Worm (Caenorhabditis elegans) whole organism, mixed stage, embryonic: ENCODE data around the gene ZK54.3.

ENCODE experiments used
- ces-1 ChIP-seq: fragments of 150-350 bp; optimal IDR thresholded peaks from 2 replicates; lab custom pipeline; 2014; ENCODE audit warnings: missing biosample characterization, missing genetic modification reagents, missing genetic modification characterization
- cnd-1 ChIP-seq: fragments of 200-800 bp; sonication (Bioruptor generic); optimal IDR thresholded peaks from 2 replicates; lab custom pipeline; 2018; ENCODE audit warnings: mild to moderate bottlenecking, missing genetic modification characterization, missing compliant biosample characterization
- lin-13 ChIP-seq: fragments of 150-350 bp; optimal IDR thresholded peaks from 2 replicates; lab custom pipeline; 2014; ENCODE audit warnings: missing biosample characterization, missing genetic modification characterization
- nhr-76 ChIP-seq: sonication (generic microtip); optimal IDR thresholded peaks from 2 replicates; lab custom pipeline; 2017; ENCODE audit warnings: missing biosample characterization, missing genetic modification characterization
- pha-4 ChIP-seq: fragments of 150-350 bp; optimal IDR thresholded peaks from 2 replicates; lab custom pipeline; 2018; ENCODE audit warnings: missing biosample characterization, missing genetic modification reagents, missing genetic modification characterization
- tbx-8 ChIP-seq: fragments of 200-800 bp; sonication (Bioruptor generic); optimal IDR thresholded peaks from 2 replicates; lab custom pipeline; 2018; ENCODE audit warnings: mild to moderate bottlenecking, missing genetic modification characterization, moderate library complexity, missing compliant biosample characterization
- unc-120 ChIP-seq: sonication (generic microtip); optimal IDR thresholded peaks from 2 replicates; lab custom pipeline; 2017; ENCODE audit warnings: missing genetic modification characterization, missing compliant biosample characterization; ENCODE audit not compliant: poor library complexity, severe bottlenecking

DNA sequence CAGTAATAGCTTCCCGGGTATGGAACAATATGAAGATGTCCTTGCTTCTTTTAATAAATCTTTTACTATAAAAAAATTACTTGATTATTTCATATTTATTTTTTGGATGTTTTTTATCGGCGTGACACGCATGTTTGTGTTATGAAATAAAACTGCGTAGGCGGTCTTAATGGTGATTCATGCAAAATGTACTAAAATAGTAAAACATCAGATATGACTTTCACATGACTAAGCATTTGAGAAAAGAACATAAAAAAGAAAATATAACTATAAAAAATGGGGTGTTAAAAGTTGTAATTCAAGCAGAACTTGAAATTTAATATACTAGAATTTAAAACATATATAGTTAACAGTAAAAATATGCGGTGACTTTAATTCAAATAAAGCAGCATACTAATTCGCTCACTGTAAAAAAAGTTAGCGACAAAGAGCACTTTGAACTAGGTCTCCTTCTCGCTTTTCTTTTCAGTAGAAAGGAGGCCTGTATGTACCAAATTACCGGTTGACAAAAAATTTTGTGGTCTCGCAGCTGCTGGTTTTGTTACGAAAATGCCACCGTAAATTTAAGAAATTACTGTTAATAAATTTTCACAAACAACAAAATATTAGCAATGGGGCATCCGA, 15.2 kb upstream of the ZK54.3 start:
- no peak for TF ChIP-seq ces-1 (GFP tag; lab: Kevin White, UChicago)
- no peak for TF ChIP-seq pha-4 (tag; lab: Kevin White, UChicago)
- TF ChIP-seq unc-120 (tag; lab: Kevin White, UChicago): no peak
- TF ChIP-seq cnd-1 (tag; lab: Kevin White, UChicago): no peak
- no peak for TF ChIP-seq tbx-8
- no peak for TF ChIP-seq lin-13
- TF ChIP-seq nhr-76 (tag; lab: Kevin White, UChicago): no peak
